Fruit fly (Drosophila melanogaster): ENCODE data around the gene CG11617.
A peak's percentile ranks its signal among the peaks of the same experiment; 100 is the strongest.

Gene CG11617

dm6 chr2L:221939-222489, 14.9 kb upstream of the CG11617 start (continued):
- TF ChIP-seq lz (GFP tag; optimal IDR thresholded peaks at IDR 0.05), result no peak
- no peak for TF ChIP-seq CG4318 (GFP tag; optimal IDR thresholded peaks at IDR 0.05)
- TF ChIP-seq CG11294 (GFP tag; IDR thresholded peaks at IDR 0.05), result no peak
- TF ChIP-seq fkh (GFP tag; optimal IDR thresholded peaks at IDR 0.05), result peak; percentile 82
- peak; percentile 77 for TF ChIP-seq Sox102F (GFP tag; optimal IDR thresholded peaks at IDR 0.05)
- TF ChIP-seq CG16779 (tag; optimal IDR thresholded peaks at IDR 0.05), result peak; percentile 23
- no peak for TF ChIP-seq Sox15 (GFP tag; optimal IDR thresholded peaks at IDR 0.05)
- no peak for TF ChIP-seq spab (GFP tag; optimal IDR thresholded peaks at IDR 0.05)
- TF ChIP-seq CG11762 (GFP tag; optimal IDR thresholded peaks at IDR 0.05; ENCODE audit: insufficient read depth), result no peak
- TF ChIP-seq CG3919 (GFP tag; optimal IDR thresholded peaks at IDR 0.05), result peak; percentile 38
- no peak for TF ChIP-seq CG32006 (GFP tag; optimal IDR thresholded peaks at IDR 0.05)
- peak; percentile 32 for TF ChIP-seq Eip75B (GFP tag; optimal IDR thresholded peaks at IDR 0.05)
- TF ChIP-seq Met (GFP tag; optimal IDR thresholded peaks at IDR 0.05), result no peak
- TF ChIP-seq achi (GFP tag; optimal IDR thresholded peaks at IDR 0.05), result no peak
- peak; percentile 52 for TF ChIP-seq dsx (GFP tag; optimal IDR thresholded peaks at IDR 0.05; ENCODE audit: poor library complexity, severe bottlenecking)
- TF ChIP-seq Sox14 (GFP tag; optimal IDR thresholded peaks at IDR 0.05), result no peak
- no peak for TF ChIP-seq CG8632 (GFP tag; optimal IDR thresholded peaks at IDR 0.05)
- no peak for TF ChIP-seq CG11902 (GFP tag; optimal IDR thresholded peaks at IDR 0.05)
- TF ChIP-seq CG3032 (tag; optimal IDR thresholded peaks at IDR 0.05), result no peak
- TF ChIP-seq CG7368 (GFP tag; optimal IDR thresholded peaks at IDR 0.05), result no peak
- no peak for TF ChIP-seq net (GFP tag; optimal IDR thresholded peaks at IDR 0.05)
- TF ChIP-seq CG6808 (GFP tag; optimal IDR thresholded peaks at IDR 0.05), result no peak
- no peak for TF ChIP-seq Gug (GFP tag; IDR thresholded peaks at IDR 0.05)
- no peak for TF ChIP-seq fd85E (GFP tag; optimal IDR thresholded peaks at IDR 0.05)
- no peak for TF ChIP-seq Smox (GFP tag; optimal IDR thresholded peaks at IDR 0.05)
- TF ChIP-seq CG1621 (tag; optimal IDR thresholded peaks at IDR 0.05), result no peak
- TF ChIP-seq Eip93F (GFP tag; optimal IDR thresholded peaks at IDR 0.05), result no peak
- TF ChIP-seq salr (GFP tag; optimal IDR thresholded peaks at IDR 0.05), result no peak
- no peak for TF ChIP-seq CG6792 (GFP tag; optimal IDR thresholded peaks at IDR 0.05)
- TF ChIP-seq CG6163 (GFP tag; IDR thresholded peaks at IDR 0.05), result no peak; the same call in 1 of the 3 replicates
- TF ChIP-seq Blimp-1 (GFP tag; optimal IDR thresholded peaks at IDR 0.05), result peak; percentile 5

dm6 chr2L:221152-221551, 14.1 kb upstream of the CG11617 start:
- TF ChIP-seq OdsH (GFP tag; optimal IDR thresholded peaks at IDR 0.05), result no peak
- TF ChIP-seq CG6276 (GFP tag; optimal IDR thresholded peaks at IDR 0.05), result no peak
- no peak for TF ChIP-seq CG10669 (GFP tag; optimal IDR thresholded peaks at IDR 0.05)
- no peak for TF ChIP-seq achi (GFP tag; optimal IDR thresholded peaks at IDR 0.05)
- no peak for TF ChIP-seq salr (GFP tag; optimal IDR thresholded peaks at IDR 0.05)
- TF ChIP-seq fd85E (GFP tag; optimal IDR thresholded peaks at IDR 0.05), result no peak
- TF ChIP-seq Eip93F (GFP tag; optimal IDR thresholded peaks at IDR 0.05), result no peak
- TF ChIP-seq Blimp-1 (GFP tag; optimal IDR thresholded peaks at IDR 0.05), result no peak
- no peak for TF ChIP-seq Ets96B (tag; optimal IDR thresholded peaks at IDR 0.05)
- TF ChIP-seq cyc (GFP tag; optimal IDR thresholded peaks at IDR 0.05), result no peak
- no peak for TF ChIP-seq pdm3 (GFP tag; optimal IDR thresholded peaks at IDR 0.05)
- no peak for TF ChIP-seq CG31627 (GFP tag; optimal IDR thresholded peaks at IDR 0.05)
- no peak for TF ChIP-seq Sox15 (GFP tag; optimal IDR thresholded peaks at IDR 0.05)
- no peak for TF ChIP-seq net (GFP tag; optimal IDR thresholded peaks at IDR 0.05)
- no peak for TF ChIP-seq CG6163 (GFP tag; IDR thresholded peaks at IDR 0.05)
- TF ChIP-seq CG15336 (GFP tag; IDR thresholded peaks at IDR 0.05), result no peak
- TF ChIP-seq CG11902 (GFP tag; optimal IDR thresholded peaks at IDR 0.05), result no peak
- no peak for TF ChIP-seq Sox102F (GFP tag; optimal IDR thresholded peaks at IDR 0.05)

All from whole organism, prepupa.